Worm (Caenorhabditis elegans) whole organism, late embryonic: ENCODE results near the gene T07F8.1.

Experiments used
- F13H6.1 ChIP-seq: sonication (generic microtip); optimal IDR thresholded peaks from 2 replicates; lab custom pipeline; 2016; ENCODE audit warnings: missing genetic modification characterization, missing compliant biosample characterization
- ama-1 ChIP-seq: fragments of 150-350 bp; optimal IDR thresholded peaks from 2 replicates; lab custom pipeline; 2014
- ceh-24 ChIP-seq: sonication (generic microtip); optimal IDR thresholded peaks from 2 replicates; lab custom pipeline; 2016; ENCODE audit warnings: mild to moderate bottlenecking, missing genetic modification characterization, missing compliant biosample characterization
- che-1 ChIP-seq: sonication (generic microtip); optimal IDR thresholded peaks from 2 replicates; lab custom pipeline; 2016; ENCODE audit warnings: mild to moderate bottlenecking, missing genetic modification characterization, missing compliant biosample characterization
- dve-1 ChIP-seq: sonication (generic microtip); optimal IDR thresholded peaks from 2 replicates; lab custom pipeline; 2017; ENCODE audit warnings: antibody characterized with exemption, mild to moderate bottlenecking, missing genetic modification characterization, missing compliant biosample characterization
- fkh-10 ChIP-seq: fragments of 150-350 bp; optimal IDR thresholded peaks from 2 replicates; lab custom pipeline; 2014; ENCODE audit warnings: missing biosample characterization, missing genetic modification reagents, missing genetic modification characterization
- fkh-6 ChIP-seq: sonication (generic microtip); optimal IDR thresholded peaks from 2 replicates; lab custom pipeline; 2016; ENCODE audit warnings: missing genetic modification characterization, missing compliant biosample characterization
- hlh-15 ChIP-seq: sonication (generic microtip); optimal IDR thresholded peaks from 2 replicates; lab custom pipeline; 2016; ENCODE audit warnings: missing genetic modification characterization, missing compliant biosample characterization
- pag-3 ChIP-seq: sonication (generic microtip); optimal IDR thresholded peaks from 2 replicates; lab custom pipeline; 2016; ENCODE audit warnings: missing compliant biosample characterization, missing genetic modification characterization, borderline replicate concordance
- sox-4 ChIP-seq: sonication (generic microtip); optimal IDR thresholded peaks from 2 replicates; lab custom pipeline; 2017; ENCODE audit warnings: mild to moderate bottlenecking, missing genetic modification characterization, inconsistent platforms, missing compliant biosample characterization
- tbx-2 ChIP-seq: sonication (generic microtip); optimal IDR thresholded peaks from 2 replicates; lab custom pipeline; 2016; ENCODE audit warnings: missing genetic modification characterization, missing compliant biosample characterization
- unc-55 ChIP-seq: sonication (generic microtip); optimal IDR thresholded peaks from 2 replicates; lab custom pipeline; 2017; ENCODE audit warnings: missing biosample characterization, missing genetic modification reagents, missing genetic modification characterization

DNA sequence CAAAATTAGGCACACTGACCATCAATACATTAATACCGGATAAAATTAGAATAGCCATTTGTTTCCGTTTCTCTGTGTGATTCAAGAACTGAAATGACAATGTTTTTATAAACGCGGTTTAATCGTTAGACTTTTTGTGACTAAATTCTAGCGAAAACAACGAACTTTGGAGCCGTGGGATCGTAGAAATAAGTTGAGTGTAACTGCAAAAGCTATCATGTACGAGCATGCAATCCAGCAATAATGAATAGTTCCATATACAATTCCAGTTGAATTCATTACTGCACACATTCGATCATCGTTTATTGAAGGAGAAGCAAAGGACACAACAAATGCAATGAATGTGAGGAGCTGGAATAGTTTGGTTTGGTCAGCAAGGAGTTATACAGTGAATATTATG, 37.9 kb downstream of the T07F8.1 start:
- TF ChIP-seq fkh-6 (no peak), pag-3 (tag; lab: Kevin White, UChicago) (no peak), ama-1 (lab: Kevin White, UChicago) (no peak), ceh-24 (tag; lab: Kevin White, UChicago) (no peak), tbx-2 (tag; lab: Kevin White, UChicago) (no peak), unc-55 (GFP tag; lab: Kevin White, UChicago) (no peak), F13H6.1 (tag; lab: Kevin White, UChicago) (no peak), dve-1 (tag; lab: Kevin White, UChicago) (no peak), che-1 (tag; lab: Kevin White, UChicago) (no peak), hlh-15 (no peak), fkh-10 (GFP tag; lab: Kevin White, UChicago) (no peak), sox-4 (tag; lab: Kevin White, UChicago) (no peak)
